Worm (Caenorhabditis elegans) whole organism, midembryonic: ENCODE measurements around the gene C06E4.2.

Experiments
- T22C8.4 ChIP-seq: fragments of 200-800 bp; sonication (Bioruptor generic); IDR thresholded peaks from 2 replicates; pipeline ENCODE4 v1.3.6; 2022; ENCODE audit warnings: missing genetic modification characterization, missing compliant biosample characterization
- cog-1 ChIP-seq: sonication (generic microtip); optimal IDR thresholded peaks from 2 replicates; lab custom pipeline; 2016; ENCODE audit warnings: missing genetic modification characterization, missing compliant biosample characterization
- flt-1 ChIP-seq: fragments of 200-800 bp; sonication (Bioruptor generic); IDR thresholded peaks from 2 replicates; pipeline ENCODE4 v1.3.6; 2022; ENCODE audit warnings: missing genetic modification characterization, missing compliant biosample characterization
- klf-2 ChIP-seq: fragments of 200-800 bp; sonication (Bioruptor generic); conservative IDR thresholded peaks from 2 replicates; pipeline ENCODE4 v1.3.6; 2022; ENCODE audit warnings: missing genetic modification reagents, missing genetic modification characterization, missing compliant biosample characterization
- med-1 ChIP-seq: sonication (generic microtip); optimal IDR thresholded peaks from 2 replicates; lab custom pipeline; 2017; ENCODE audit warnings: missing genetic modification characterization, mild to moderate bottlenecking, missing compliant biosample characterization, antibody characterized with exemption, missing genetic modification reagents; ENCODE audit not compliant: insufficient read depth
- ref-1 ChIP-seq: fragments of 200-800 bp; sonication (Bioruptor generic); conservative IDR thresholded peaks from 2 replicates; pipeline ENCODE4 v1.3.6; 2022; ENCODE audit warnings: missing genetic modification reagents, missing genetic modification characterization, missing compliant biosample characterization
- tab-1 ChIP-seq: fragments of 200-800 bp; sonication (Bioruptor generic); IDR thresholded peaks from 2 replicates; pipeline ENCODE4 v1.3.6; 2022; ENCODE audit warnings: missing genetic modification characterization, missing compliant biosample characterization
- ztf-23 ChIP-seq: fragments of 200-800 bp; sonication (Bioruptor generic); IDR thresholded peaks from 2 replicates; pipeline ENCODE4 v1.3.6; 2022; ENCODE audit warnings: missing genetic modification reagents, missing genetic modification characterization, missing compliant biosample characterization
- ztf-29 ChIP-seq: fragments of 200-800 bp; sonication (Bioruptor generic); IDR thresholded peaks from 2 replicates; pipeline ENCODE4 v1.3.6; 2022; ENCODE audit warnings: missing genetic modification reagents, missing genetic modification characterization, missing compliant biosample characterization

- TF ChIP-seq med-1 (GFP tag; lab: Kevin White, UChicago) (no peak), flt-1 (GFP tag; lab: Robert Waterston, UW) (no peak), ztf-23 (GFP tag; lab: Robert Waterston, UW) (no peak), T22C8.4 (GFP tag; lab: Robert Waterston, UW) (no peak), ref-1 (GFP tag; lab: Robert Waterston, UW) (no peak), ztf-29 (GFP tag; lab: Robert Waterston, UW) (no peak), tab-1 (GFP tag; lab: Robert Waterston, UW) (no peak), klf-2 (GFP tag; lab: Robert Waterston, UW) (no peak), cog-1 (tag; lab: Kevin White, UChicago) (no peak)
These were observed 23.5 kb upstream of the C06E4.2 start for ce11 chrIV:7253271-7253670.
